Fruit fly (Drosophila melanogaster): ENCODE measurements around the gene Pgant5.
A peak's percentile ranks its signal among the peaks of the same experiment; 100 is the strongest.

Gene Pgant5

DNA sequence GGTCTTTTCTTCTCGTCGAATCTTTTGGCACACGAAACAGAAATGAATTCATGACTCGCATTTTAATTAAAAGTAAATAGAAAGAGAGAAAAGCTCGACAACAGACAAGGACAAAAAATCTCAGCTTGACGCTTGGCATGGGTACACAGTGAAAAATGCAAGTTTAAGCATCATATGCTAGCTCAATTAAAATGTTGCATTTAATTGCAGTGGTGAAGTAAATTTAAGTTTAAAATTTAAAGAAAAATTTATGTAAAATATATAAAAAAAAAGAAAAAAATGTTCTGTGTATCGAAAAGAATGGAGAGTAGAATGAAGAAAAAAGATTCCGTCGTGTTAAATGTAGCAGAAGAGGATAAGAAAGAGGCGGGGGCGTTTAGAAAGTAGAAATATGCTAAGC lies 7.8 kb downstream of the Pgant5 start (continued):
- no peak for TF ChIP-seq ind (GFP tag; optimal IDR thresholded peaks at IDR 0.05)
- no peak for TF ChIP-seq CG14710 (tag; optimal IDR thresholded peaks at IDR 0.05)
- no peak for TF ChIP-seq Dip2 (GFP tag; IDR thresholded peaks at IDR 0.05)
- TF ChIP-seq CG1024 (GFP tag; IDR thresholded peaks at IDR 0.05): 0 out of 2 replicates have a peak, but pooled peaks have one; percentile 10
- TF ChIP-seq CrebB (tag; optimal IDR thresholded peaks at IDR 0.05): no peak
- TF ChIP-seq tap (tag; optimal IDR thresholded peaks at IDR 0.05): no peak
- TF ChIP-seq ato (GFP tag; IDR thresholded peaks at IDR 0.05; ENCODE audit: partially characterized antibody): no peak
- 0 out of 2 replicates have a peak, but pooled peaks have one; percentile 11 for TF ChIP-seq Ptx1 (GFP tag; IDR thresholded peaks at IDR 0.05)
- no peak for TF ChIP-seq BtbVII (GFP tag; optimal IDR thresholded peaks at IDR 0.05)
- no peak for TF ChIP-seq corto (GFP tag; optimal IDR thresholded peaks at IDR 0.05)
- no peak for TF ChIP-seq cg (GFP tag; optimal IDR thresholded peaks at IDR 0.05)
- no peak for TF ChIP-seq H2.0 (GFP tag; IDR thresholded peaks at IDR 0.05)
- TF ChIP-seq danr (GFP tag; IDR thresholded peaks at IDR 0.05): no peak
- TF ChIP-seq CG18764 (GFP tag; optimal IDR thresholded peaks at IDR 0.05): no peak
- TF ChIP-seq Fer1 (GFP tag; optimal IDR thresholded peaks at IDR 0.05): no peak
- no peak for TF ChIP-seq ap (GFP tag; IDR thresholded peaks at IDR 0.05)
- peak; percentile 39; the same call in 1 of the 3 replicates for TF ChIP-seq row (GFP tag; IDR thresholded peaks at IDR 0.05)
- TF ChIP-seq trem (tag; optimal IDR thresholded peaks at IDR 0.05): no peak
- no peak for TF ChIP-seq CG18262 (tag; optimal IDR thresholded peaks at IDR 0.05)
- no peak for TF ChIP-seq CG7372 (GFP tag; IDR thresholded peaks at IDR 0.05)
- no peak for TF ChIP-seq CG1647 (GFP tag; optimal IDR thresholded peaks at IDR 0.05)
- no peak for TF ChIP-seq Dll (GFP tag; IDR thresholded peaks at IDR 0.05; ENCODE audit: partially characterized antibody)
- TF ChIP-seq Taf1 (GFP tag; IDR thresholded peaks at IDR 0.05): no peak
- TF ChIP-seq CG7357 (GFP tag; IDR thresholded peaks at IDR 0.05): no peak
- TF ChIP-seq pb (GFP tag; optimal IDR thresholded peaks at IDR 0.05): no peak
- no peak for TF ChIP-seq klu (GFP tag; IDR thresholded peaks at IDR 0.05)
- no peak for TF ChIP-seq btn (GFP tag; optimal IDR thresholded peaks at IDR 0.05)
- no peak for TF ChIP-seq tgo (GFP tag; IDR thresholded peaks at IDR 0.05)
- TF ChIP-seq CG17829 (tag; optimal IDR thresholded peaks at IDR 0.05): no peak
- peak; percentile 28 for TF ChIP-seq CG7839 (tag; optimal IDR thresholded peaks at IDR 0.05)
- peak; percentile 9 for TF ChIP-seq Sox102F (GFP tag; optimal IDR thresholded peaks at IDR 0.05)
- TF ChIP-seq CG10366 (GFP tag; IDR thresholded peaks at IDR 0.05): no peak
- no peak for TF ChIP-seq CG3065 (GFP tag; optimal IDR thresholded peaks at IDR 0.05)
- no peak for TF ChIP-seq fd3F (GFP tag; optimal IDR thresholded peaks at IDR 0.05)
- TF ChIP-seq Hr51 (GFP tag; optimal IDR thresholded peaks at IDR 0.05): peak in 1 of 2 experiments; percentile 12
- no peak for TF ChIP-seq ken (GFP tag; IDR thresholded peaks at IDR 0.05)
- no peak for TF ChIP-seq CG6813 (GFP tag; optimal IDR thresholded peaks at IDR 0.05)
- TF ChIP-seq scrt (GFP tag; optimal IDR thresholded peaks at IDR 0.05): no peak
- peak; percentile 23 for TF ChIP-seq CG11504 (tag; optimal IDR thresholded peaks at IDR 0.05)
- TF ChIP-seq CG12391 (tag; optimal IDR thresholded peaks at IDR 0.05): peak; percentile 21
- TF ChIP-seq CG5953 (GFP tag; IDR thresholded peaks at IDR 0.05): no peak
- TF ChIP-seq ara (GFP tag; IDR thresholded peaks at IDR 0.05): no peak
- 0 out of 2 replicates have a peak, but pooled peaks have one; percentile 23 for TF ChIP-seq Ada2b (GFP tag; IDR thresholded peaks at IDR 0.05)
- no peak for TF ChIP-seq CG1602 (GFP tag; optimal IDR thresholded peaks at IDR 0.05)
- no peak for TF ChIP-seq Fer2 (tag; optimal IDR thresholded peaks at IDR 0.05)
- TF ChIP-seq lab (GFP tag; optimal IDR thresholded peaks at IDR 0.05): peak; percentile 37
- no peak for TF ChIP-seq CG32767 (GFP tag; IDR thresholded peaks at IDR 0.05)
- TF ChIP-seq CG4617 (GFP tag; optimal IDR thresholded peaks at IDR 0.05; ENCODE audit: borderline replicate concordance): no peak
- no peak for TF ChIP-seq CG11695 (GFP tag; IDR thresholded peaks at IDR 0.05)
- no peak for TF ChIP-seq sc (optimal IDR thresholded peaks at IDR 0.05)
- no peak for TF ChIP-seq sc (GFP tag; optimal IDR thresholded peaks at IDR 0.05)
- no peak for TF ChIP-seq ab (GFP tag; optimal IDR thresholded peaks at IDR 0.05)
